Worm (Caenorhabditis elegans) whole organism, L1 larva: Measurements from ENCODE around the gene odr-3.

Experiments used
- Y116A8C.19 ChIP-seq: sonication (generic microtip); optimal IDR thresholded peaks from 2 replicates; lab custom pipeline; 2016; ENCODE audit warnings: missing compliant biosample characterization, missing genetic modification characterization, borderline replicate concordance
- blmp-1 ChIP-seq: fragments of 150-350 bp; optimal IDR thresholded peaks from 2 replicates; lab custom pipeline; 2014; ENCODE audit warnings: missing biosample characterization, missing genetic modification characterization
- ceh-82 ChIP-seq, 3 experiments: fragments of 150-350 bp in 1 of 3; sonication (generic microtip) in 2 of 3; optimal IDR thresholded peaks; 2 replicates each; lab custom pipeline; 2014 to 2017; ENCODE audit warnings: missing biosample characterization in 3 of 3, missing genetic modification characterization in 3 of 3
- ceh-90 ChIP-seq: sonication (generic microtip); optimal IDR thresholded peaks from 2 replicates; lab custom pipeline; 2016; ENCODE audit warnings: missing genetic modification characterization, missing compliant biosample characterization
- dsc-1 ChIP-seq: sonication (generic microtip); optimal IDR thresholded peaks from 2 replicates; lab custom pipeline; 2016; ENCODE audit warnings: mild to moderate bottlenecking, missing genetic modification characterization, missing compliant biosample characterization
- egl-27 ChIP-seq, 2 experiments: fragments of 150-350 bp in 1 of 2; sonication (generic microtip); optimal IDR thresholded peaks; 3 replicates each; lab custom pipeline; 2017 to 2018; ENCODE audit warnings: missing biosample characterization in 2 of 2, missing genetic modification characterization in 2 of 2, missing genetic modification reagents in 2 of 2
- elt-2 ChIP-seq: sonication (generic microtip); optimal IDR thresholded peaks from 2 replicates; lab custom pipeline; 2016; ENCODE audit warnings: missing genetic modification characterization, mild to moderate bottlenecking, inconsistent platforms, missing compliant biosample characterization, missing genetic modification reagents
- ets-5 ChIP-seq: fragments of 200-800 bp; sonication (Bioruptor generic); IDR thresholded peaks from 2 replicates; pipeline ENCODE4 v1.3.6; 2022; ENCODE audit warnings: missing genetic modification characterization, missing compliant biosample characterization
- fkh-4 ChIP-seq: sonication (generic microtip); optimal IDR thresholded peaks from 2 replicates; lab custom pipeline; 2016; ENCODE audit warnings: missing compliant biosample characterization, missing genetic modification characterization, borderline replicate concordance
- fkh-8 ChIP-seq: sonication (generic microtip); optimal IDR thresholded peaks from 2 replicates; lab custom pipeline; 2016; ENCODE audit warnings: mild to moderate bottlenecking, missing genetic modification characterization, missing compliant biosample characterization
- fos-1 ChIP-seq: fragments of 150-350 bp; optimal IDR thresholded peaks from 2 replicates; lab custom pipeline; 2014; ENCODE audit warnings: missing biosample characterization, missing genetic modification characterization
- lin-13 ChIP-seq: fragments of 150-350 bp; optimal IDR thresholded peaks from 2 replicates; lab custom pipeline; 2014; ENCODE audit warnings: missing biosample characterization, missing genetic modification reagents, missing genetic modification characterization
- lin-14 ChIP-seq: fragments of 200-800 bp; sonication (Bioruptor generic); optimal IDR thresholded peaks from 2 replicates; lab custom pipeline; 2018; ENCODE audit warnings: mild to moderate bottlenecking, missing genetic modification characterization, moderate library complexity, missing compliant biosample characterization
- lin-15B ChIP-seq: fragments of 150-350 bp; sonication (generic microtip); optimal IDR thresholded peaks from 3 replicates; lab custom pipeline; 2014; ENCODE audit warnings: missing biosample characterization, missing genetic modification characterization
- lsy-2 ChIP-seq, 2 experiments: fragments of 150-350 bp; optimal IDR thresholded peaks; 2 replicates each; lab custom pipeline; 2014; ENCODE audit warnings: missing biosample characterization in 2 of 2, missing genetic modification characterization in 2 of 2
- mab-9 ChIP-seq: fragments of 200-800 bp; sonication (Bioruptor generic); IDR thresholded peaks from 2 replicates; pipeline ENCODE4 v1.3.6; 2022; ENCODE audit warnings: missing genetic modification reagents, missing genetic modification characterization, missing compliant biosample characterization
- nhr-19 ChIP-seq: fragments of 200-800 bp; sonication (Bioruptor generic); conservative IDR thresholded peaks from 2 replicates; pipeline ENCODE4 v1.3.6; 2022; ENCODE audit warnings: missing genetic modification characterization, missing compliant biosample characterization
- nhr-20 ChIP-seq: sonication (generic microtip); optimal IDR thresholded peaks from 2 replicates; lab custom pipeline; 2016; ENCODE audit warnings: mild to moderate bottlenecking, missing genetic modification characterization, missing compliant biosample characterization
- nhr-47 ChIP-seq: sonication (generic microtip); optimal IDR thresholded peaks from 2 replicates; lab custom pipeline; 2016; ENCODE audit warnings: mild to moderate bottlenecking, missing genetic modification characterization, moderate library complexity, missing compliant biosample characterization
- nhr-71 ChIP-seq: sonication (generic microtip); optimal IDR thresholded peaks from 2 replicates; lab custom pipeline; 2016; ENCODE audit warnings: mild to moderate bottlenecking, missing genetic modification characterization, moderate library complexity, missing compliant biosample characterization
- nhr-76 ChIP-seq: sonication (generic microtip); optimal IDR thresholded peaks from 2 replicates; lab custom pipeline; 2017; ENCODE audit warnings: missing biosample characterization, missing genetic modification characterization
- nhr-85 ChIP-seq: sonication (generic microtip); peaks from one replicate; lab custom pipeline; 2016; ENCODE audit warnings: missing genetic modification characterization, inconsistent platforms, missing compliant biosample characterization
- pag-3 ChIP-seq: sonication (generic microtip); optimal IDR thresholded peaks from 2 replicates; lab custom pipeline; 2017; ENCODE audit warnings: missing genetic modification characterization, mild to moderate bottlenecking, missing compliant biosample characterization, antibody characterized with exemption, borderline replicate concordance; ENCODE audit not compliant: insufficient read depth
- pax-3 ChIP-seq: fragments of 200-800 bp; sonication (Bioruptor generic); optimal IDR thresholded peaks from 2 replicates; lab custom pipeline; 2018; ENCODE audit warnings: mild to moderate bottlenecking, missing genetic modification characterization, moderate library complexity, missing compliant biosample characterization
- rnt-1 ChIP-seq: sonication (generic microtip); optimal IDR thresholded peaks from 2 replicates; lab custom pipeline; 2016; ENCODE audit warnings: mild to moderate bottlenecking, missing genetic modification characterization, moderate library complexity, missing compliant biosample characterization
- skn-1 ChIP-seq: fragments of 150-350 bp; optimal IDR thresholded peaks from 2 replicates; lab custom pipeline; 2014; ENCODE audit warnings: missing biosample characterization, missing genetic modification characterization
- sox-4 ChIP-seq: sonication (generic microtip); optimal IDR thresholded peaks from 2 replicates; lab custom pipeline; 2016; ENCODE audit warnings: missing genetic modification characterization, missing compliant biosample characterization
- tbx-2 ChIP-seq: sonication (generic microtip); optimal IDR thresholded peaks from 2 replicates; lab custom pipeline; 2016; ENCODE audit warnings: missing genetic modification characterization, missing compliant biosample characterization
- tlp-1 ChIP-seq: fragments of 150-350 bp; optimal IDR thresholded peaks from 2 replicates; lab custom pipeline; 2014; ENCODE audit warnings: missing biosample characterization, missing genetic modification characterization
- unc-30 ChIP-seq: sonication (generic microtip); optimal IDR thresholded peaks from 2 replicates; lab custom pipeline; 2017; ENCODE audit warnings: missing biosample characterization, missing genetic modification characterization
- unc-98 ChIP-seq: fragments of 200-800 bp; sonication (Bioruptor generic); IDR thresholded peaks from 2 replicates; pipeline ENCODE4 v1.3.6; 2022; ENCODE audit warnings: missing genetic modification characterization, missing compliant biosample characterization
- zag-1 ChIP-seq: fragments of 150-350 bp; optimal IDR thresholded peaks from 2 replicates; lab custom pipeline; 2014; ENCODE audit warnings: missing biosample characterization, missing genetic modification characterization

The odr-3 gene

ce11 chrV:13258909-13259361, 9.6 kb upstream of the odr-3 start, which contains the start of gene C34D1.4:
C34D1.4 (minus strand) TSS chrV:13259311.
- TF ChIP-seq elt-2 (tag; lab: Kevin White, UChicago) (no peak), rnt-1 (tag; lab: Kevin White, UChicago) (no peak), blmp-1 (tag; lab: Kevin White, UChicago) (peak; percentile 53)

- TF ChIP-seq lsy-2 (tag; optimal IDR thresholded peaks at IDR 0.05; lab: Kevin White, UChicago) (peak in 1 of 2 experiments; percentile 23), nhr-47 (peak; percentile 67), fos-1 (tag; lab: Kevin White, UChicago) (no peak), nhr-76 (no peak), ceh-82 (tag; optimal IDR thresholded peaks at IDR 0.05; lab: Kevin White, UChicago) (no peak), sox-4 (tag; lab: Kevin White, UChicago) (peak; percentile 61), fkh-8 (peak; percentile 87), pax-3 (tag; lab: Kevin White, UChicago) (peak; percentile 43), nhr-85 (tag; lab: Kevin White, UChicago) (peak; percentile 43), nhr-20 (tag; lab: Kevin White, UChicago) (peak; percentile 16), nhr-71 (tag; lab: Kevin White, UChicago) (peak; percentile 68), dsc-1 (tag; lab: Kevin White, UChicago) (peak; percentile 36)
- TF ChIP-seq, all 84 proteins: peak for 9
These were observed 3.5 kb upstream of the odr-3 start for ce11 chrV:13252862-13253261.

- TF ChIP-seq nhr-85 (tag; lab: Kevin White, UChicago) (peak; percentile 54), blmp-1 (tag; lab: Kevin White, UChicago) (peak; percentile 85), Y116A8C.19 (tag; lab: Kevin White, UChicago) (no peak), lin-14 (peak; percentile 0)
These were observed 6.1 kb downstream of the odr-3 start for ce11 chrV:13243205-13243604.

- TF ChIP-seq unc-98 (GFP tag; lab: Robert Waterston, UW) (no peak), ets-5 (no peak), ceh-90 (tag; lab: Kevin White, UChicago) (no peak), nhr-85 (tag; lab: Kevin White, UChicago) (no peak), sox-4 (tag; lab: Kevin White, UChicago) (no peak), pax-3 (tag; lab: Kevin White, UChicago) (no peak), lin-15B (tag; lab: Kevin White, UChicago) (no peak), lin-13 (GFP tag; lab: Kevin White, UChicago) (no peak), pag-3 (no peak), unc-30 (tag; lab: Kevin White, UChicago) (no peak), tlp-1 (tag; lab: Kevin White, UChicago) (no peak), nhr-19 (no peak), fkh-4 (no peak), zag-1 (tag; lab: Kevin White, UChicago) (no peak), mab-9 (GFP tag; lab: Robert Waterston, UW) (no peak), skn-1 (no peak), dsc-1 (tag; lab: Kevin White, UChicago) (no peak), tbx-2 (tag; lab: Kevin White, UChicago) (no peak)
- TF ChIP-seq, all 84 proteins: peak for 0
These were observed 12.8 kb downstream of the odr-3 start, which contains the start of gene dmd-10 for ce11 chrV:13236507-13236906. dmd-10 (minus strand) TSS chrV:13236607.

ce11 chrV:13235313-13235712, 14.0 kb downstream of the odr-3 start:
- TF ChIP-seq pax-3 (tag; lab: Kevin White, UChicago) (peak; percentile 61), nhr-71 (tag; lab: Kevin White, UChicago) (peak; percentile 51), dsc-1 (tag; lab: Kevin White, UChicago) (peak; percentile 69), pag-3 (no peak), egl-27 (tag; optimal IDR thresholded peaks at IDR 0.05; lab: Kevin White, UChicago) (no peak), nhr-47 (peak; percentile 45), fkh-8 (peak; percentile 69), lin-14 (no peak)
